Fruit fly (Drosophila melanogaster) whole organism, embryonic: ENCODE measurements around the gene CRIF.

Experiments used
- Antp ChIP-seq: fragments of 200-800 bp; sonication (Bioruptor generic); optimal IDR thresholded peaks from 3 replicates; lab custom pipeline; 2016; ENCODE audit warnings: missing biosample characterization, missing genetic modification characterization
- BEAF-32 ChIP-seq: fragments of 200-800 bp; sonication (Bioruptor generic); optimal IDR thresholded peaks from 3 replicates; lab custom pipeline; 2017; ENCODE audit warnings: missing biosample characterization, missing genetic modification characterization, mild to moderate bottlenecking, moderate library complexity, missing genetic modification reagents
- Bgb ChIP-seq: fragments of 200-800 bp; sonication (Bioruptor generic); IDR thresholded peaks from 2 replicates; pipeline ENCODE4 v1.3.6; 2022; ENCODE audit warnings: missing biosample characterization, missing genetic modification characterization; ENCODE audit not compliant: partially characterized antibody
- CG10462 ChIP-seq: fragments of 200-800 bp; sonication (Bioruptor generic); optimal IDR thresholded peaks from 2 replicates; lab custom pipeline; 2016; ENCODE audit warnings: missing biosample characterization, missing genetic modification characterization
- CG10543 ChIP-seq: fragments of 200-800 bp; sonication (Bioruptor generic); optimal IDR thresholded peaks from 3 replicates; lab custom pipeline; 2017; ENCODE audit warnings: missing biosample characterization, mild to moderate bottlenecking, missing genetic modification characterization, moderate library complexity
- CG13296 ChIP-seq: fragments of 200-800 bp; sonication (Bioruptor generic); optimal IDR thresholded peaks from 3 replicates; lab custom pipeline; 2018; ENCODE audit warnings: missing biosample characterization, mild to moderate bottlenecking, missing genetic modification characterization
- CG14710 ChIP-seq: fragments of 200-800 bp; sonication (Bioruptor generic); optimal IDR thresholded peaks from 3 replicates; lab custom pipeline; 2019; ENCODE audit warnings: missing biosample characterization, mild to moderate bottlenecking, missing genetic modification characterization, moderate library complexity
- CG1792 ChIP-seq: fragments of 200-800 bp; sonication (Bioruptor generic); optimal IDR thresholded peaks from 2 replicates; lab custom pipeline; 2016; ENCODE audit warnings: missing biosample characterization, missing genetic modification characterization
- CG1832 ChIP-seq: fragments of 200-800 bp; sonication (Bioruptor generic); optimal IDR thresholded peaks from 2 replicates; lab custom pipeline; 2017; ENCODE audit warnings: missing biosample characterization, mild to moderate bottlenecking, missing genetic modification characterization, inconsistent platforms
- CG4282 ChIP-seq: fragments of 200-800 bp; sonication (Bioruptor generic); optimal IDR thresholded peaks from 2 replicates; lab custom pipeline; 2016; ENCODE audit warnings: missing biosample characterization, missing genetic modification characterization
- CG4328 ChIP-seq: fragments of 200-800 bp; sonication (Bioruptor generic); optimal IDR thresholded peaks from 3 replicates; lab custom pipeline; 2017; ENCODE audit warnings: missing biosample characterization, missing genetic modification reagents, missing genetic modification characterization
- CG4617 ChIP-seq: fragments of 200-800 bp; sonication (Bioruptor generic); optimal IDR thresholded peaks from 3 replicates; lab custom pipeline; 2016; ENCODE audit warnings: missing biosample characterization, missing genetic modification characterization, borderline replicate concordance
- CG5180 ChIP-seq: fragments of 200-800 bp; sonication (Bioruptor generic); optimal IDR thresholded peaks from 3 replicates; lab custom pipeline; 2017; ENCODE audit warnings: missing biosample characterization, missing genetic modification characterization, mild to moderate bottlenecking, moderate library complexity, missing genetic modification reagents
- CG5245 ChIP-seq: fragments of 200-800 bp; sonication (Bioruptor generic); optimal IDR thresholded peaks from 3 replicates; lab custom pipeline; 2016; ENCODE audit warnings: missing biosample characterization, missing genetic modification characterization
- CG6765 ChIP-seq: fragments of 200-800 bp; sonication (Bioruptor generic); optimal IDR thresholded peaks from 3 replicates; lab custom pipeline; 2017; ENCODE audit warnings: missing biosample characterization, mild to moderate bottlenecking, missing genetic modification characterization
- CG7556 ChIP-seq: fragments of 200-800 bp; sonication (Bioruptor generic); optimal IDR thresholded peaks from 2 replicates; lab custom pipeline; 2017; ENCODE audit warnings: missing biosample characterization, mild to moderate bottlenecking, missing genetic modification characterization
- CG9437 ChIP-seq: fragments of 200-800 bp; sonication (Bioruptor generic); optimal IDR thresholded peaks from 2 replicates; lab custom pipeline; 2018; ENCODE audit warnings: missing biosample characterization, mild to moderate bottlenecking, missing genetic modification characterization
- Dad ChIP-seq: fragments of 200-800 bp; sonication (Bioruptor generic); optimal IDR thresholded peaks from 3 replicates; lab custom pipeline; 2016; ENCODE audit warnings: missing biosample characterization, missing genetic modification characterization
- Doc2 ChIP-seq: fragments of 200-800 bp; sonication (Bioruptor generic); IDR thresholded peaks from 2 replicates; pipeline ENCODE4 v1.3.6; 2022; ENCODE audit warnings: missing biosample characterization, missing genetic modification characterization
- Ets65A ChIP-seq: fragments of 200-800 bp; sonication (Bioruptor generic); peaks from one replicate; lab custom pipeline; 2016; ENCODE audit warnings: missing biosample characterization, missing genetic modification characterization
- GATAe ChIP-seq: fragments of 200-800 bp; sonication (Bioruptor generic); conservative IDR thresholded peaks from 2 replicates; pipeline ENCODE4 v1.3.6; 2022; ENCODE audit warnings: missing biosample characterization, missing genetic modification characterization
- HLH4C ChIP-seq: fragments of 200-800 bp; sonication (Bioruptor generic); IDR thresholded peaks from 3 replicates; pipeline ENCODE4 v1.3.6; 2022; ENCODE audit warnings: missing biosample characterization, missing genetic modification characterization; ENCODE audit not compliant: partially characterized antibody
- Hr51 ChIP-seq, 2 experiments: fragments of 200-800 bp; sonication (Bioruptor generic); optimal IDR thresholded peaks; 2 replicates in 1 of 2; 3 replicates in 1 of 2; lab custom pipeline; 2016 to 2018; ENCODE audit warnings: missing biosample characterization in 2 of 2, missing genetic modification characterization in 2 of 2, mild to moderate bottlenecking in 1 of 2, moderate library complexity in 1 of 2
- MTF-1 ChIP-seq: fragments of 200-800 bp; sonication (Bioruptor generic); optimal IDR thresholded peaks from 2 replicates; lab custom pipeline; 2018; ENCODE audit warnings: missing biosample characterization, mild to moderate bottlenecking, missing genetic modification characterization, borderline replicate concordance
- NC2β ChIP-seq: fragments of 200-800 bp; sonication (Bioruptor generic); optimal IDR thresholded peaks from 2 replicates; lab custom pipeline; 2016; ENCODE audit warnings: missing biosample characterization, missing genetic modification characterization
- Opbp ChIP-seq: fragments of 200-800 bp; sonication (Bioruptor generic); IDR thresholded peaks from 3 replicates; pipeline ENCODE4 v1.3.6; 2022; ENCODE audit warnings: missing biosample characterization, missing genetic modification characterization; ENCODE audit not compliant: partially characterized antibody
- Rfx ChIP-seq: fragments of 200-800 bp; sonication (Bioruptor generic); IDR thresholded peaks from 2 replicates; pipeline ENCODE4 v1.3.6; 2022; ENCODE audit warnings: missing biosample characterization, missing genetic modification characterization
- Scr ChIP-seq: fragments of 200-800 bp; sonication (Bioruptor generic); IDR thresholded peaks from 2 replicates; pipeline ENCODE4 v1.3.6; 2022; ENCODE audit warnings: missing biosample characterization, missing genetic modification characterization; ENCODE audit not compliant: partially characterized antibody
- br ChIP-seq: fragments of >200 bp; optimal IDR thresholded peaks from 2 replicates; lab custom pipeline; 2017
- cato ChIP-seq: fragments of 200-800 bp; sonication (Bioruptor generic); optimal IDR thresholded peaks from 2 replicates; lab custom pipeline; 2016; ENCODE audit warnings: missing biosample characterization, missing genetic modification characterization, borderline replicate concordance
- ci ChIP-seq: fragments of 200-800 bp; sonication (Bioruptor generic); IDR thresholded peaks from 3 replicates; pipeline ENCODE4 v1.3.6; 2022; ENCODE audit warnings: missing biosample characterization, missing genetic modification characterization
- crp ChIP-seq, 2 experiments: fragments of 200-800 bp; sonication (Bioruptor generic); optimal IDR thresholded peaks; 2 replicates in 1 of 2; 3 replicates in 1 of 2; lab custom pipeline; 2017; ENCODE audit warnings: missing biosample characterization in 2 of 2, missing genetic modification characterization in 2 of 2, mild to moderate bottlenecking in 1 of 2, moderate library complexity in 1 of 2
- dmrt11E ChIP-seq: fragments of 200-800 bp; sonication (Bioruptor generic); optimal IDR thresholded peaks from 3 replicates; lab custom pipeline; 2018; ENCODE audit warnings: missing biosample characterization, mild to moderate bottlenecking, missing genetic modification characterization, moderate library complexity
- gsb-n ChIP-seq: fragments of 200-800 bp; sonication (Bioruptor generic); optimal IDR thresholded peaks from 3 replicates; lab custom pipeline; 2018; ENCODE audit warnings: missing biosample characterization, mild to moderate bottlenecking, missing genetic modification characterization
- hbn ChIP-seq: fragments of 200-800 bp; sonication (Bioruptor generic); IDR thresholded peaks from 2 replicates; pipeline ENCODE4 v1.3.6; 2022; ENCODE audit warnings: missing biosample characterization, missing genetic modification characterization; ENCODE audit not compliant: partially characterized antibody
- hth ChIP-seq: fragments of >200 bp; optimal IDR thresholded peaks from 2 replicates; lab custom pipeline; 2017; ENCODE audit warnings: inconsistent platforms
- inv ChIP-seq: fragments of 200-800 bp; sonication (Bioruptor generic); IDR thresholded peaks from 2 replicates; pipeline ENCODE4 v1.3.6; 2022; ENCODE audit warnings: missing biosample characterization, missing genetic modification characterization; ENCODE audit not compliant: partially characterized antibody
- ken ChIP-seq: fragments of 200-800 bp; sonication (Bioruptor generic); IDR thresholded peaks from 3 replicates; pipeline ENCODE4 v1.3.6; 2022; ENCODE audit warnings: missing biosample characterization, missing genetic modification characterization
- lbe ChIP-seq: fragments of 200-800 bp; sonication (Bioruptor generic); optimal IDR thresholded peaks from 2 replicates; lab custom pipeline; 2016; ENCODE audit warnings: missing biosample characterization, mild to moderate bottlenecking, missing genetic modification characterization
- lov ChIP-seq, 2 experiments: fragments of 200-800 bp in 1 of 2; fragments of >200 bp in 1 of 2; sonication (Bioruptor generic) in 1 of 2; IDR thresholded peaks in 1 of 2; optimal IDR thresholded peaks in 1 of 2; 2 replicates in 1 of 2; 3 replicates in 1 of 2; pipeline versions ENCODE4 v1.3.6 to Lab custom; 2017 to 2022; ENCODE audit warnings: missing biosample characterization in 1 of 2, missing genetic modification characterization in 1 of 2
- onecut ChIP-seq: fragments of 200-800 bp; sonication (Bioruptor generic); IDR thresholded peaks from 2 replicates; pipeline ENCODE4 v1.3.6; 2022; ENCODE audit warnings: missing biosample characterization, missing genetic modification characterization
- ranshi ChIP-seq: fragments of 200-800 bp; sonication (Bioruptor generic); IDR thresholded peaks from 2 replicates; pipeline ENCODE4 v1.3.6; 2022; ENCODE audit warnings: missing biosample characterization, missing genetic modification characterization
- sna ChIP-seq: fragments of 200-800 bp; sonication (Bioruptor generic); IDR thresholded peaks from 2 replicates; pipeline ENCODE4 v1.3.6; 2022; ENCODE audit warnings: missing biosample characterization, missing genetic modification characterization; ENCODE audit not compliant: partially characterized antibody
- wek ChIP-seq: fragments of 200-800 bp; sonication (Bioruptor generic); optimal IDR thresholded peaks from 3 replicates; lab custom pipeline; 2018; ENCODE audit warnings: missing biosample characterization, mild to moderate bottlenecking, missing genetic modification characterization, moderate library complexity
- zen ChIP-seq: fragments of 200-800 bp; sonication (Bioruptor generic); optimal IDR thresholded peaks from 3 replicates; lab custom pipeline; 2018; ENCODE audit warnings: missing biosample characterization, mild to moderate bottlenecking, missing genetic modification characterization, moderate library complexity
- zen2 ChIP-seq: fragments of 200-800 bp; sonication (Bioruptor generic); IDR thresholded peaks from 3 replicates; pipeline ENCODE4 v1.3.6; 2022; ENCODE audit warnings: missing biosample characterization, missing genetic modification characterization; ENCODE audit not compliant: partially characterized antibody

CRIF gene

DNA sequence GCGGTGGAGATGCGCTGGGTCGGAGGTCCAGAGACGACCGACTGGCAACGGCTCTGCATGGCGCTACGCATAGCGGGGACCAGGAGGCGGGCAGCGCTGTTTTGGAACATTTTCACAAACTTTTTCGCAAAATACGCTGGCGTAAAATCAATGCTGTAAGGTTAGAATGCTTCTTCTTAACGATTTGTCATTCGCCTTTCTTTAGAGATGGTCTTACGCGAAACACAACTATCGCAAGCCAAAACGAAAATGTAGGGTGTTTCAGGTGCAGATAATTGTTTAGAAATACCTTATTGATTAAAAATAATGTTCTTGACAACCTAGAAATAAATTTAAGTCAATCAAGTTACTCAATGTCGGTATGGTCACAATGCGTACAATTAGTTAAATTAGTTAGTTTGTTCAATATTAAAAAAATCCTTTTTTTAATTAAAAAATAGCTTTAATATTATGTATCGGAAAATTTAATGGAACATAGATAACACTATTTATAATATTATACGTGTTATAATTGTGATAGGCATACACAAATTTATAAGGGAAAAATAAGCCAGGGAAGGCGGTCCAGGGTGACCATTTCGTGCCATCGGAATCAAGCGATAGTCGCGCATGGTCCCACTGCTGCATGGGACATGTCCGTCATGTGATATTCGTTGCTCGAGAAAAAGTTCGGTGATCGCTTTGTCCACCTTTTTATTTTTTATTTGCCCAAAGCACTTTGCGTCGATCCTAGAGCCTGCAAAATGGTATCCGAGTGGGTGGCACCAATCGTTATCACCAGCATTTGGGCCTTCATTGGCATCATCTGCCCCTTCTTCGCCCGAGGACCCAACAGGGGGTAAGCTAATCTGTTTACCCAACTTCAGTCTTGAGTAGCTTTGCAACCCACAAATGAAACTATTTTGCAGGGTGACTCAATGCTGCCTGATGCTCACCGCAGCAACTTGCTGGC, 29.2 kb downstream of the CRIF start, which contains the start of the genes COX8 and VhaM9.7-b (continued):
- TF ChIP-seq CG1792: no peak
- no peak for TF ChIP-seq gsb-n (tag; lab: Kevin White, UChicago)
- TF ChIP-seq HLH4C (GFP tag; lab: Robert Waterston, UW): peak; percentile 60; the same call in 2 of the 3 replicates
- TF ChIP-seq Antp: peak; percentile 46
- TF ChIP-seq CG7556 (GFP tag; lab: Kevin White, UChicago): no peak
- TF ChIP-seq NC2β (GFP tag; lab: Kevin White, UChicago): peak; percentile 24
- peak; percentile 15 for TF ChIP-seq CG4282 (GFP tag; lab: Kevin White, UChicago)
- peak; percentile 77 for TF ChIP-seq CG4617 (GFP tag; lab: Kevin White, UChicago)
- TF ChIP-seq hbn: peak; percentile 53
- TF ChIP-seq crp (GFP tag; optimal IDR thresholded peaks at IDR 0.05; lab: Kevin White, UChicago): peak in 1 of 2 experiments; percentile 58
- TF ChIP-seq Opbp (GFP tag; lab: Robert Waterston, UW): peak; percentile 60
- TF ChIP-seq Bgb (GFP tag; lab: Robert Waterston, UW): peak; percentile 58
- TF ChIP-seq Rfx (GFP tag; lab: Robert Waterston, UW): peak; percentile 74
- no peak; the same call in 1 of the 2 replicates for TF ChIP-seq sna (GFP tag; lab: Robert Waterston, UW)
- peak; percentile 96 for TF ChIP-seq Ets65A
- peak; percentile 77 for TF ChIP-seq Scr (GFP tag; lab: Robert Waterston, UW)
- TF ChIP-seq ci (GFP tag; lab: Robert Waterston, UW): peak; percentile 63
- TF ChIP-seq wek (GFP tag; lab: Kevin White, UChicago): no peak
- TF ChIP-seq CG13296 (GFP tag; lab: Kevin White, UChicago): peak; percentile 23
- TF ChIP-seq CG1832 (GFP tag; lab: Kevin White, UChicago): no peak
- no peak for TF ChIP-seq CG6765 (GFP tag; lab: Kevin White, UChicago)
- no peak for TF ChIP-seq cato
- no peak for TF ChIP-seq hth (lab: Kevin White, UChicago)
- TF ChIP-seq ken (GFP tag; lab: Robert Waterston, UW): no peak; the same call in 2 of the 3 replicates
- TF ChIP-seq CG14710 (tag; lab: Kevin White, UChicago): peak; percentile 82
- TF ChIP-seq CG10462 (GFP tag; lab: Kevin White, UChicago): peak; percentile 42
- peak; percentile 8 for TF ChIP-seq CG4328 (GFP tag; lab: Kevin White, UChicago)
- peak; percentile 82 for TF ChIP-seq onecut (GFP tag; lab: Robert Waterston, UW)
- no peak for TF ChIP-seq MTF-1
- TF ChIP-seq lov (optimal IDR thresholded peaks at IDR 0.05; lab: Kevin White, UChicago): no peak
- TF ChIP-seq lov (GFP tag; IDR thresholded peaks at IDR 0.05; lab: Robert Waterston, UW): 0 out of 3 replicates have a peak, but pooled peaks have one; percentile 8
- peak; percentile 61 for TF ChIP-seq CG9437 (GFP tag; lab: Kevin White, UChicago)
- peak; percentile 51; the same call in 1 of the 3 replicates for TF ChIP-seq zen2 (GFP tag; lab: Robert Waterston, UW)
- peak; percentile 40 for TF ChIP-seq CG10543 (GFP tag; lab: Kevin White, UChicago)
- TF ChIP-seq inv (GFP tag; lab: Robert Waterston, UW): peak; percentile 65; the same call in 1 of the 2 replicates
- no peak for TF ChIP-seq br (lab: Kevin White, UChicago)
- TF ChIP-seq dmrt11E (tag; lab: Kevin White, UChicago): peak; percentile 58
- TF ChIP-seq zen (tag; lab: Kevin White, UChicago): peak; percentile 55
- TF ChIP-seq BEAF-32 (GFP tag; lab: Kevin White, UChicago): peak; percentile 93
- peak; percentile 73 for TF ChIP-seq ranshi (GFP tag; lab: Robert Waterston, UW)
- no peak for TF ChIP-seq Doc2 (GFP tag; lab: Robert Waterston, UW)
- TF ChIP-seq Dad (GFP tag; lab: Kevin White, UChicago): no peak
- no peak for TF ChIP-seq CG5180
- peak in 1 of 2 experiments; percentile 30 for TF ChIP-seq Hr51 (GFP tag; optimal IDR thresholded peaks at IDR 0.05; lab: Kevin White, UChicago)
- no peak for TF ChIP-seq CG5245
- TF ChIP-seq GATAe: no peak
- peak; percentile 38 for TF ChIP-seq lbe (GFP tag; lab: Kevin White, UChicago)
